Worm (Caenorhabditis elegans) whole organism, L4 larva: Measurements from ENCODE around the gene ttr-46.
A peak's percentile ranks its signal among the peaks of the same experiment; 100 is the strongest.

Experiments
- fkh-10 ChIP-seq: fragments of 150-350 bp; optimal IDR thresholded peaks from 2 replicates; lab custom pipeline; 2014; ENCODE audit warnings: missing biosample characterization, missing genetic modification reagents, missing genetic modification characterization
- mdl-1 ChIP-seq, 2 experiments: fragments of 150-350 bp in 1 of 2; sonication (generic microtip) in 1 of 2; optimal IDR thresholded peaks; 2 replicates each; lab custom pipeline; 2014 to 2017; ENCODE audit warnings: missing biosample characterization in 2 of 2, missing genetic modification characterization in 2 of 2
- unc-130 ChIP-seq: sonication (generic microtip); optimal IDR thresholded peaks from 2 replicates; lab custom pipeline; 2016; ENCODE audit warnings: missing genetic modification reagents, missing genetic modification characterization, missing compliant biosample characterization

- TF ChIP-seq unc-130 (GFP tag; lab: Kevin White, UChicago) (no peak), fkh-10 (GFP tag; lab: Kevin White, UChicago) (peak; percentile 87), mdl-1 (tag; optimal IDR thresholded peaks at IDR 0.05; lab: Kevin White, UChicago) (no peak)
These were observed 23.2 kb downstream of the ttr-46 start for ce11 chrV:9974264-9974663.
